Fruit fly (Drosophila melanogaster) whole organism, pupa: Measurements from ENCODE around the gene mRpL49.

Experiments
- CG10348 ChIP-seq: fragments of 200-800 bp; sonication (Bioruptor generic); IDR thresholded peaks from 2 replicates; pipeline ENCODE4 v1.3.6; 2022; ENCODE audit warnings: missing biosample characterization, missing genetic modification characterization
- CG17806 ChIP-seq: fragments of 200-800 bp; sonication (Bioruptor generic); optimal IDR thresholded peaks from 2 replicates; lab custom pipeline; 2018; ENCODE audit warnings: missing biosample characterization, mild to moderate bottlenecking, missing genetic modification characterization, moderate library complexity
- CG8301 ChIP-seq: fragments of 200-800 bp; sonication (Bioruptor generic); optimal IDR thresholded peaks from 2 replicates; lab custom pipeline; 2018; ENCODE audit warnings: missing biosample characterization, mild to moderate bottlenecking, missing genetic modification characterization
- Ets98B ChIP-seq: fragments of 200-800 bp; sonication (Bioruptor generic); IDR thresholded peaks from 2 replicates; pipeline ENCODE4 v1.3.6; 2022; ENCODE audit warnings: missing biosample characterization, missing genetic modification characterization
- Snoo ChIP-seq: fragments of 200-800 bp; sonication (Bioruptor generic); optimal IDR thresholded peaks from 3 replicates; lab custom pipeline; 2017; ENCODE audit warnings: missing biosample characterization, mild to moderate bottlenecking, missing genetic modification characterization, inconsistent platforms
- fd96Ca ChIP-seq: fragments of 200-800 bp; sonication (Bioruptor generic); IDR thresholded peaks from 3 replicates; pipeline ENCODE4 v1.3.6; 2022; ENCODE audit warnings: missing biosample characterization, missing genetic modification characterization

- no peak for TF ChIP-seq Snoo (tag; lab: Kevin White, UChicago)
- no peak for TF ChIP-seq CG10348 (GFP tag; lab: Robert Waterston, UW)
- no peak for TF ChIP-seq Ets98B (GFP tag; lab: Robert Waterston, UW)
- TF ChIP-seq CG8301 (tag; lab: Kevin White, UChicago) = no peak
- no peak for TF ChIP-seq fd96Ca (GFP tag; lab: Robert Waterston, UW)
- TF ChIP-seq CG17806 (tag; lab: Kevin White, UChicago) = no peak
Measured at dm6 chrX:12927612-12928011, 20.7 kb downstream of the mRpL49 start.
